Fruit fly (Drosophila melanogaster): Measurements from ENCODE around the gene Act5C.

The Act5C gene

dm6 chrX:5895821-5896550, 4.7 kb upstream of the Act5C start (continued):
- peak; percentile 84 for TF ChIP-seq CG32767 (GFP tag; IDR thresholded peaks at IDR 0.05)
- TF ChIP-seq CG4424 (GFP tag; optimal IDR thresholded peaks at IDR 0.05): peak; percentile 92
- TF ChIP-seq ssp (GFP tag; IDR thresholded peaks at IDR 0.05): peak; percentile 83
- TF ChIP-seq Hey (tag; optimal IDR thresholded peaks at IDR 0.05): peak; percentile 14
- peak; percentile 75 for TF ChIP-seq CHES-1-like (GFP tag; optimal IDR thresholded peaks at IDR 0.05)
- TF ChIP-seq Six4 (GFP tag; optimal IDR thresholded peaks at IDR 0.05): peak; percentile 91
- peak; percentile 87 for TF ChIP-seq Hr3 (GFP tag; optimal IDR thresholded peaks at IDR 0.05)
- no peak for TF ChIP-seq mirr (GFP tag; optimal IDR thresholded peaks at IDR 0.05)
- TF ChIP-seq CG13894 (tag; optimal IDR thresholded peaks at IDR 0.05): no peak
- TF ChIP-seq ato (GFP tag; IDR thresholded peaks at IDR 0.05; ENCODE audit: partially characterized antibody): no peak
- TF ChIP-seq Kr (GFP tag; optimal IDR thresholded peaks at IDR 0.05): no peak
- TF ChIP-seq CG18476 (GFP tag; optimal IDR thresholded peaks at IDR 0.05): peak; percentile 77
- peak; percentile 85 for TF ChIP-seq CG14667 (GFP tag; IDR thresholded peaks at IDR 0.05)
- TF ChIP-seq ATbp (GFP tag; optimal IDR thresholded peaks at IDR 0.05): peak; percentile 95
- TF ChIP-seq kay (GFP tag; optimal IDR thresholded peaks at IDR 0.05): peak; percentile 74
- TF ChIP-seq nmo (GFP tag; optimal IDR thresholded peaks at IDR 0.05): peak; percentile 92
- peak; percentile 85 for TF ChIP-seq CG10959 (GFP tag; IDR thresholded peaks at IDR 0.05)
- TF ChIP-seq Hr78 (GFP tag; optimal IDR thresholded peaks at IDR 0.05): peak in 1 of 2 experiments; percentile 79
- TF ChIP-seq caup (GFP tag; optimal IDR thresholded peaks at IDR 0.05; ENCODE audit: severe bottlenecking): peak; percentile 78
- peak; percentile 67 to 88 for TF ChIP-seq Hr51 (GFP tag; optimal IDR thresholded peaks at IDR 0.05)
- TF ChIP-seq esg (GFP tag; conservative IDR thresholded peaks at IDR 0.05): peak; percentile 91
- TF ChIP-seq CG14860 (GFP tag; IDR thresholded peaks at IDR 0.05; ENCODE audit: partially characterized antibody): no peak
- peak; percentile 82 for TF ChIP-seq pum (GFP tag; optimal IDR thresholded peaks at IDR 0.05)
- TF ChIP-seq chif (GFP tag; optimal IDR thresholded peaks at IDR 0.05): peak; percentile 92
- peak; percentile 88 for TF ChIP-seq CG2678 (tag; optimal IDR thresholded peaks at IDR 0.05)
- peak; percentile 86 for TF ChIP-seq CG15601 (tag; optimal IDR thresholded peaks at IDR 0.05)
- TF ChIP-seq tio (GFP tag; optimal IDR thresholded peaks at IDR 0.05): peak; percentile 81
- TF ChIP-seq dysf (GFP tag; IDR thresholded peaks at IDR 0.05): peak; percentile 94
- TF ChIP-seq Atf6 (GFP tag; IDR thresholded peaks at IDR 0.05): peak; percentile 81
- TF ChIP-seq D19B (GFP tag; optimal IDR thresholded peaks at IDR 0.05): peak; percentile 48
- TF ChIP-seq sima (GFP tag; optimal IDR thresholded peaks at IDR 0.05): peak; percentile 73
- TF ChIP-seq CG12744 (GFP tag; optimal IDR thresholded peaks at IDR 0.05): peak; percentile 73
- TF ChIP-seq sens (GFP tag): peak; percentile 99
- TF ChIP-seq Adf1 (GFP tag; IDR thresholded peaks at IDR 0.05): 0 out of 2 replicates have a peak, but pooled peaks have one; percentile 11
- peak; percentile 69 for TF ChIP-seq en (GFP tag; optimal IDR thresholded peaks at IDR 0.05)
- no peak for TF ChIP-seq Dref (GFP tag; IDR thresholded peaks at IDR 0.05)
- peak; percentile 70 for TF ChIP-seq CG9876 (GFP tag; optimal IDR thresholded peaks at IDR 0.05)
- TF ChIP-seq grn (GFP tag; optimal IDR thresholded peaks at IDR 0.05): peak; percentile 50
- TF ChIP-seq CG10654 (GFP tag; optimal IDR thresholded peaks at IDR 0.05): peak; percentile 86
- TF ChIP-seq PHDP (tag; optimal IDR thresholded peaks at IDR 0.05): peak; percentile 84
- peak; percentile 81 for TF ChIP-seq CoRest (tag; optimal IDR thresholded peaks at IDR 0.05)
- TF ChIP-seq da (GFP tag; optimal IDR thresholded peaks at IDR 0.05): peak; percentile 22
- no peak for TF ChIP-seq CG17912 (GFP tag; optimal IDR thresholded peaks at IDR 0.05)
- TF ChIP-seq CG15514 (GFP tag; optimal IDR thresholded peaks at IDR 0.05): peak; percentile 57
- peak; percentile 88 for TF ChIP-seq chn (GFP tag; optimal IDR thresholded peaks at IDR 0.05)
- TF ChIP-seq zfh1 (GFP tag; IDR thresholded peaks at IDR 0.05): peak; percentile 96
- TF ChIP-seq CG12942 (GFP tag; optimal IDR thresholded peaks at IDR 0.05): peak; percentile 82
- peak; percentile 18 for TF ChIP-seq stwl (tag; optimal IDR thresholded peaks at IDR 0.05)
- peak; percentile 78 for TF ChIP-seq CG4730 (GFP tag; IDR thresholded peaks at IDR 0.05)

Data from whole organism, embryonic.